Worm (Caenorhabditis elegans) whole organism, L4/young adult: ENCODE measurements around the gene ZK550.2.

Experiments used
- W03F9.2 ChIP-seq: fragments of 150-350 bp; optimal IDR thresholded peaks from 2 replicates; lab custom pipeline; 2014; ENCODE audit warnings: missing biosample characterization, missing genetic modification characterization
- dao-5 ChIP-seq: sonication (generic microtip); optimal IDR thresholded peaks from 2 replicates; lab custom pipeline; 2016; ENCODE audit warnings: missing genotype, missing genetic modification characterization, moderate library complexity, missing compliant biosample characterization
- him-1 ChIP-seq: sonication (generic microtip); optimal IDR thresholded peaks from 2 replicates; lab custom pipeline; 2016; ENCODE audit warnings: missing genotype, missing genetic modification reagents, missing genetic modification characterization, missing compliant biosample characterization

DNA sequence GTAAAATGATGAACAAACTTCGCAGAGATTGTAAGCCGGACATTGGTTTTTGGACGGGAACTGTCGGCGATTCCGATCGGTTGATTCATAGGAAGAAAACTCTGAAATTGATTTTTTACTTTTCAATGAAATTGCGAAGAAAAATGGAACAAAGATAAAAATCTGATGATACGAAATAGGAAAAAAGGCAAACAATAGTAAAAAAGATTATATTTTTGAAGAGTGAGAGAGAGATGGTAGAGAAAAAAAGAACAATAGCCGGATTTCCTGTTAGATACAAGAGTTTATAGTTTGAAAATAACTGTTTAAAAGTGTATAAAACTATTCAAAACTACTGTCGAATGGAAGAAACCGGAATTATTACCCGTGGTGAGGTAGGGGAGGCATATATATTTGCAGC lies 38.7 kb downstream of the ZK550.2 start, which contains the start of gene nra-1:
- TF ChIP-seq W03F9.2 (tag; lab: Kevin White, UChicago) (no peak), him-1 (no peak), dao-5 (tag; lab: Kevin White, UChicago) (no peak)
